Worm (Caenorhabditis elegans): Measurements from ENCODE around the gene T05C12.4.

T05C12.4 gene

ce11 chrII:8143278-8143931, 36.8 kb downstream of the T05C12.4 start, which contains the start of the genes ints-11 and rpl-10:
Gene ints-11, minus strand, starts transcription at chrII:8143478.
Gene rpl-10, plus strand, starts transcription at chrII:8143881.
- TF ChIP-seq hmbx-1 (tag; optimal IDR thresholded peaks at IDR 0.05) = no peak
- no peak for TF ChIP-seq hmg-4 (GFP tag; optimal IDR thresholded peaks at IDR 0.05)
- TF ChIP-seq ceh-36 (tag; optimal IDR thresholded peaks at IDR 0.05) = no peak
- TF ChIP-seq tbx-11 (GFP tag; IDR thresholded peaks at IDR 0.05) = no peak
- no peak for TF ChIP-seq scrt-1 (GFP tag; IDR thresholded peaks at IDR 0.05)
- TF ChIP-seq ets-7 (tag; optimal IDR thresholded peaks at IDR 0.05) = no peak
- TF ChIP-seq ceh-13 (GFP tag; optimal IDR thresholded peaks at IDR 0.05) = no peak
- no peak for TF ChIP-seq hnd-1 (tag; optimal IDR thresholded peaks at IDR 0.05)
- no peak for TF ChIP-seq aly-1 (tag; optimal IDR thresholded peaks at IDR 0.05)
- no peak for TF ChIP-seq ama-1 (optimal IDR thresholded peaks at IDR 0.05)
- TF ChIP-seq tbx-37 (GFP tag; conservative IDR thresholded peaks at IDR 0.05) = no peak

- TF ChIP-seq aly-1 (tag; optimal IDR thresholded peaks at IDR 0.05) = no peak
- TF ChIP-seq tbx-11 (GFP tag; IDR thresholded peaks at IDR 0.05) = no peak
- TF ChIP-seq tra-4 (tag; optimal IDR thresholded peaks at IDR 0.05) = no peak
- no peak for TF ChIP-seq ceh-13 (GFP tag; optimal IDR thresholded peaks at IDR 0.05)
- no peak for TF ChIP-seq ceh-36 (tag; optimal IDR thresholded peaks at IDR 0.05)
- no peak for TF ChIP-seq sea-1 (GFP tag; conservative IDR thresholded peaks at IDR 0.05)
- TF ChIP-seq scrt-1 (GFP tag; IDR thresholded peaks at IDR 0.05) = no peak
- TF ChIP-seq ets-7 (tag; optimal IDR thresholded peaks at IDR 0.05) = no peak
- no peak for TF ChIP-seq hmbx-1 (tag; optimal IDR thresholded peaks at IDR 0.05)
- TF ChIP-seq tbx-37 (GFP tag; conservative IDR thresholded peaks at IDR 0.05) = no peak
- no peak for TF ChIP-seq pes-1 (GFP tag; IDR thresholded peaks at IDR 0.05)
- no peak for TF ChIP-seq hnd-1 (tag; optimal IDR thresholded peaks at IDR 0.05)
- no peak for TF ChIP-seq flt-1 (GFP tag; IDR thresholded peaks at IDR 0.05)
- TF ChIP-seq F13C5.2 (tag; optimal IDR thresholded peaks at IDR 0.05) = no peak
- TF ChIP-seq ama-1 (optimal IDR thresholded peaks at IDR 0.05) = no peak
- no peak for TF ChIP-seq B0310.2 (tag; optimal IDR thresholded peaks at IDR 0.05)
- no peak for TF ChIP-seq hmg-4 (GFP tag; optimal IDR thresholded peaks at IDR 0.05)
These were observed 39.0 kb downstream of the T05C12.4 start for ce11 chrII:8141135-8141534.

ce11 chrII:8138015-8138546, 42.1 kb downstream of the T05C12.4 start, which contains the start of gene cdc-48.2:
Gene cdc-48.2, plus strand, starts transcription at chrII:8138496.
- TF ChIP-seq flt-1 (GFP tag; IDR thresholded peaks at IDR 0.05) (no peak), hmbx-1 (tag; optimal IDR thresholded peaks at IDR 0.05) (no peak), pes-1 (GFP tag; IDR thresholded peaks at IDR 0.05) (no peak), tra-4 (tag; optimal IDR thresholded peaks at IDR 0.05) (no peak), ets-7 (tag; optimal IDR thresholded peaks at IDR 0.05) (no peak), scrt-1 (GFP tag; IDR thresholded peaks at IDR 0.05) (no peak), hmg-4 (GFP tag; optimal IDR thresholded peaks at IDR 0.05) (no peak), tbx-11 (GFP tag; IDR thresholded peaks at IDR 0.05) (no peak), aly-1 (tag; optimal IDR thresholded peaks at IDR 0.05) (no peak), ama-1 (optimal IDR thresholded peaks at IDR 0.05) (no peak), B0310.2 (tag; optimal IDR thresholded peaks at IDR 0.05) (no peak), F13C5.2 (tag; optimal IDR thresholded peaks at IDR 0.05) (no peak), sea-1 (GFP tag; conservative IDR thresholded peaks at IDR 0.05) (no peak), ceh-13 (GFP tag; optimal IDR thresholded peaks at IDR 0.05) (no peak), hnd-1 (tag; optimal IDR thresholded peaks at IDR 0.05) (no peak), tbx-37 (GFP tag; conservative IDR thresholded peaks at IDR 0.05) (no peak), ceh-36 (tag; optimal IDR thresholded peaks at IDR 0.05) (no peak)

- TF ChIP-seq tbx-37 (GFP tag; conservative IDR thresholded peaks at IDR 0.05) = no peak
- TF ChIP-seq ceh-13 (GFP tag; optimal IDR thresholded peaks at IDR 0.05) = peak; percentile 20
These were observed 42.8 kb downstream of the T05C12.4 start for ce11 chrII:8137379-8137778.

ce11 chrII:8136818-8137217, 43.4 kb downstream of the T05C12.4 start, which contains the start of gene ctns-1:
Gene ctns-1, minus strand, starts transcription at chrII:8136918.
- TF ChIP-seq F13C5.2 (tag; optimal IDR thresholded peaks at IDR 0.05) (no peak), B0310.2 (tag; optimal IDR thresholded peaks at IDR 0.05) (no peak), ceh-13 (GFP tag; optimal IDR thresholded peaks at IDR 0.05) (no peak), hmbx-1 (tag; optimal IDR thresholded peaks at IDR 0.05) (no peak), tra-4 (tag; optimal IDR thresholded peaks at IDR 0.05) (no peak), flt-1 (GFP tag; IDR thresholded peaks at IDR 0.05) (no peak), tbx-11 (GFP tag; IDR thresholded peaks at IDR 0.05) (no peak)

- no peak for TF ChIP-seq ceh-36 (tag; optimal IDR thresholded peaks at IDR 0.05)
- TF ChIP-seq tra-4 (tag; optimal IDR thresholded peaks at IDR 0.05) = no peak
- no peak for TF ChIP-seq tbx-11 (GFP tag; IDR thresholded peaks at IDR 0.05)
- TF ChIP-seq ama-1 (optimal IDR thresholded peaks at IDR 0.05) = no peak
These were observed 44.2 kb downstream of the T05C12.4 start for ce11 chrII:8135953-8136352.

ce11 chrII:8131413-8131966, 48.7 kb downstream of the T05C12.4 start:
- TF ChIP-seq flt-1 (GFP tag; IDR thresholded peaks at IDR 0.05) (no peak), pes-1 (GFP tag; IDR thresholded peaks at IDR 0.05) (peak; percentile 3; the same call in 1 of the 2 replicates), scrt-1 (GFP tag; IDR thresholded peaks at IDR 0.05) (no peak), ets-7 (tag; optimal IDR thresholded peaks at IDR 0.05) (no peak)

- TF ChIP-seq flt-1 (GFP tag; IDR thresholded peaks at IDR 0.05) (no peak), pes-1 (GFP tag; IDR thresholded peaks at IDR 0.05) (no peak), aly-1 (tag; optimal IDR thresholded peaks at IDR 0.05) (no peak), scrt-1 (GFP tag; IDR thresholded peaks at IDR 0.05) (no peak), ets-7 (tag; optimal IDR thresholded peaks at IDR 0.05) (no peak)
These were observed 49.4 kb downstream of the T05C12.4 start for ce11 chrII:8130792-8131191.

All from whole organism, early embryonic.